Worm (Caenorhabditis elegans) whole organism, L1 larva: ENCODE results near the gene F18E3.12.
"Not testable (repeated sequence)": the region's sequence is repeated elsewhere in the genome, so short reads cannot be mapped to it uniquely, and the experiment has no call there.

Source experiments
- F16B12.6 ChIP-seq: fragments of 150-350 bp; optimal IDR thresholded peaks from 2 replicates; lab custom pipeline; 2014; ENCODE audit warnings: missing biosample characterization, missing genetic modification characterization
- Y116A8C.19 ChIP-seq: sonication (generic microtip); optimal IDR thresholded peaks from 2 replicates; lab custom pipeline; 2016; ENCODE audit warnings: missing compliant biosample characterization, missing genetic modification characterization, borderline replicate concordance
- blmp-1 ChIP-seq: fragments of 150-350 bp; optimal IDR thresholded peaks from 2 replicates; lab custom pipeline; 2014; ENCODE audit warnings: missing biosample characterization, missing genetic modification characterization
- ceh-63 ChIP-seq: fragments of 200-800 bp; sonication (Bioruptor generic); optimal IDR thresholded peaks from 2 replicates; lab custom pipeline; 2018; ENCODE audit warnings: mild to moderate bottlenecking, missing genetic modification characterization, missing compliant biosample characterization
- ceh-82 ChIP-seq, 3 experiments: fragments of 150-350 bp in 1 of 3; sonication (generic microtip) in 2 of 3; optimal IDR thresholded peaks; 2 replicates each; lab custom pipeline; 2014 to 2017; ENCODE audit warnings: missing biosample characterization in 3 of 3, missing genetic modification characterization in 3 of 3
- ceh-90 ChIP-seq: sonication (generic microtip); optimal IDR thresholded peaks from 2 replicates; lab custom pipeline; 2016; ENCODE audit warnings: missing genetic modification characterization, missing compliant biosample characterization
- dpl-1 ChIP-seq, 3 experiments: fragments of 150-350 bp in 2 of 3; sonication (generic microtip) in 1 of 3; optimal IDR thresholded peaks; 2 replicates each; lab custom pipeline; 2014 to 2017; ENCODE audit warnings: missing biosample characterization in 3 of 3, missing genetic modification characterization in 3 of 3, missing genetic modification reagents in 3 of 3
- dsc-1 ChIP-seq: sonication (generic microtip); optimal IDR thresholded peaks from 2 replicates; lab custom pipeline; 2016; ENCODE audit warnings: mild to moderate bottlenecking, missing genetic modification characterization, missing compliant biosample characterization
- efl-1 ChIP-seq, 4 experiments: fragments of 150-350 bp; optimal IDR thresholded peaks in 3 of 4; peaks in 1 of 4; 1 replicate in 1 of 4; 2 replicates in 3 of 4; lab custom pipeline; 2014; ENCODE audit warnings: missing biosample characterization in 2 of 4, missing genetic modification characterization in 2 of 4, missing genetic modification reagents in 2 of 4
- egl-27 ChIP-seq, 2 experiments: fragments of 150-350 bp in 1 of 2; sonication (generic microtip); optimal IDR thresholded peaks; 3 replicates each; lab custom pipeline; 2017 to 2018; ENCODE audit warnings: missing biosample characterization in 2 of 2, missing genetic modification characterization in 2 of 2, missing genetic modification reagents in 2 of 2
- ets-5 ChIP-seq: fragments of 200-800 bp; sonication (Bioruptor generic); IDR thresholded peaks from 2 replicates; pipeline ENCODE4 v1.3.6; 2022; ENCODE audit warnings: missing genetic modification characterization, missing compliant biosample characterization
- fkh-10 ChIP-seq: sonication (generic microtip); optimal IDR thresholded peaks from 2 replicates; lab custom pipeline; 2017; ENCODE audit warnings: missing biosample characterization, missing genetic modification reagents, missing genetic modification characterization
- fkh-4 ChIP-seq: sonication (generic microtip); optimal IDR thresholded peaks from 2 replicates; lab custom pipeline; 2016; ENCODE audit warnings: missing compliant biosample characterization, missing genetic modification characterization, borderline replicate concordance
- fkh-8 ChIP-seq: sonication (generic microtip); optimal IDR thresholded peaks from 2 replicates; lab custom pipeline; 2016; ENCODE audit warnings: mild to moderate bottlenecking, missing genetic modification characterization, missing compliant biosample characterization
- irx-1 ChIP-seq: sonication (generic microtip); optimal IDR thresholded peaks from 2 replicates; lab custom pipeline; 2016; ENCODE audit warnings: missing genetic modification characterization, missing compliant biosample characterization
- jun-1 ChIP-seq: fragments of 150-350 bp; optimal IDR thresholded peaks from 2 replicates; lab custom pipeline; 2014; ENCODE audit warnings: missing biosample characterization, missing genetic modification reagents, missing genetic modification characterization
- lin-14 ChIP-seq: fragments of 200-800 bp; sonication (Bioruptor generic); optimal IDR thresholded peaks from 2 replicates; lab custom pipeline; 2018; ENCODE audit warnings: mild to moderate bottlenecking, missing genetic modification characterization, moderate library complexity, missing compliant biosample characterization
- lin-15B ChIP-seq: fragments of 150-350 bp; sonication (generic microtip); optimal IDR thresholded peaks from 3 replicates; lab custom pipeline; 2014; ENCODE audit warnings: missing biosample characterization, missing genetic modification characterization
- lsy-2 ChIP-seq, 2 experiments: fragments of 150-350 bp; optimal IDR thresholded peaks; 2 replicates each; lab custom pipeline; 2014; ENCODE audit warnings: missing biosample characterization in 2 of 2, missing genetic modification characterization in 2 of 2
- mab-9 ChIP-seq: fragments of 200-800 bp; sonication (Bioruptor generic); IDR thresholded peaks from 2 replicates; pipeline ENCODE4 v1.3.6; 2022; ENCODE audit warnings: missing genetic modification reagents, missing genetic modification characterization, missing compliant biosample characterization
- nhr-19 ChIP-seq: fragments of 200-800 bp; sonication (Bioruptor generic); conservative IDR thresholded peaks from 2 replicates; pipeline ENCODE4 v1.3.6; 2022; ENCODE audit warnings: missing genetic modification characterization, missing compliant biosample characterization
- nhr-237 ChIP-seq: fragments of 150-350 bp; optimal IDR thresholded peaks from 2 replicates; lab custom pipeline; 2014; ENCODE audit warnings: missing biosample characterization, missing genetic modification characterization
- nhr-47 ChIP-seq: sonication (generic microtip); optimal IDR thresholded peaks from 2 replicates; lab custom pipeline; 2016; ENCODE audit warnings: mild to moderate bottlenecking, missing genetic modification characterization, moderate library complexity, missing compliant biosample characterization
- nhr-77 ChIP-seq: fragments of 150-350 bp; optimal IDR thresholded peaks from 2 replicates; lab custom pipeline; 2014; ENCODE audit warnings: missing biosample characterization, missing genetic modification characterization
- pax-3 ChIP-seq: fragments of 200-800 bp; sonication (Bioruptor generic); optimal IDR thresholded peaks from 2 replicates; lab custom pipeline; 2018; ENCODE audit warnings: mild to moderate bottlenecking, missing genetic modification characterization, moderate library complexity, missing compliant biosample characterization
- rnt-1 ChIP-seq: sonication (generic microtip); optimal IDR thresholded peaks from 2 replicates; lab custom pipeline; 2016; ENCODE audit warnings: mild to moderate bottlenecking, missing genetic modification characterization, moderate library complexity, missing compliant biosample characterization
- skn-1 ChIP-seq: fragments of 150-350 bp; optimal IDR thresholded peaks from 2 replicates; lab custom pipeline; 2014; ENCODE audit warnings: missing biosample characterization, missing genetic modification characterization
- unc-86 ChIP-seq: sonication (generic microtip); optimal IDR thresholded peaks from 2 replicates; lab custom pipeline; 2016; ENCODE audit warnings: missing genetic modification characterization, missing compliant biosample characterization
- unc-98 ChIP-seq: fragments of 200-800 bp; sonication (Bioruptor generic); IDR thresholded peaks from 2 replicates; pipeline ENCODE4 v1.3.6; 2022; ENCODE audit warnings: missing genetic modification characterization, missing compliant biosample characterization
- ztf-4 ChIP-seq: fragments of 150-350 bp; optimal IDR thresholded peaks from 2 replicates; lab custom pipeline; 2014; ENCODE audit warnings: missing biosample characterization, missing genetic modification characterization

The F18E3.12 gene

DNA sequence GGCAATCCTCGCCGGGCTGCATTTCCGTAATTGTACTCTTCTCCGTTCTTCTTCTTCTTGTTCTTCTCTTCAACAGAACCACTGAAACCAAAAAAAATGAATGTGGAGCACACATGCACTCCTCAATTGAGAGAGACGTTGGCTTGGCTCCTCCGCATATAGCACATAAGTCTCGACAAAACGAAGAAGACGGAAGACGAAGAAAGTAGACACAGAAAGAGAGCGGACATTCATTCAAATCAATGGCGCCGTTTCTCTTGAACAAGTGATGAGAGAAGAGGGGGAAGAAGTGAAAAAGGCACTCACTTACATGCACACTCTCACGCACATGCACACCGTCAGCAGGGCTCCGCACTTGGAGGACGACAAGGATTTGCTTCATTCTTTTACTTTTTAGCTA is 22.8 kb downstream of the F18E3.12 start, which contains the start of gene F25E5.9:
F25E5.9 (minus strand) TSS at position 382 of the 400 bp plus-strand sequence.
- TF ChIP-seq skn-1 (tag; lab: Kevin White, UChicago) = no peak
- no peak for TF ChIP-seq unc-98 (GFP tag; lab: Robert Waterston, UW)
- TF ChIP-seq egl-27 (tag; optimal IDR thresholded peaks at IDR 0.05; lab: Kevin White, UChicago) = no peak
- no peak for TF ChIP-seq nhr-47
- TF ChIP-seq fkh-4 = no peak
- no peak; the same call in 1 of the 2 replicates for TF ChIP-seq nhr-19
- peak in 1 of 3 experiments; percentile 11 for TF ChIP-seq dpl-1 (GFP tag; optimal IDR thresholded peaks at IDR 0.05; lab: Kevin White, UChicago)
- peak in 1 of 2 experiments; percentile 11 for TF ChIP-seq efl-1 (optimal IDR thresholded peaks at IDR 0.05; lab: Kevin White, UChicago)
- no peak for TF ChIP-seq efl-1 (GFP tag; optimal IDR thresholded peaks at IDR 0.05 in 1 of 2; lab: Kevin White, UChicago)
- peak; percentile 86 for TF ChIP-seq lin-14
- peak; percentile 38 for TF ChIP-seq fkh-10 (GFP tag; lab: Kevin White, UChicago)
- peak; percentile 5 for TF ChIP-seq unc-86
- TF ChIP-seq jun-1 (tag; lab: Kevin White, UChicago) = no peak
- TF ChIP-seq pax-3 (tag; lab: Kevin White, UChicago) = no peak
- no peak for TF ChIP-seq rnt-1
- peak; percentile 29 for TF ChIP-seq fkh-8 (tag; lab: Kevin White, UChicago)
- no peak for TF ChIP-seq nhr-77 (tag; lab: Kevin White, UChicago)
- peak in 1 of 3 experiments; percentile 25 for TF ChIP-seq ceh-82 (tag; optimal IDR thresholded peaks at IDR 0.05; lab: Kevin White, UChicago)
- TF ChIP-seq Y116A8C.19 = no peak
- TF ChIP-seq nhr-237 = no peak
- peak; percentile 2 for TF ChIP-seq dsc-1 (tag; lab: Kevin White, UChicago)
- TF ChIP-seq irx-1 (tag; lab: Kevin White, UChicago) = no peak
- no peak for TF ChIP-seq ztf-4
- peak in 1 of 2 experiments; percentile 27 for TF ChIP-seq lsy-2 (tag; optimal IDR thresholded peaks at IDR 0.05; lab: Kevin White, UChicago)

DNA sequence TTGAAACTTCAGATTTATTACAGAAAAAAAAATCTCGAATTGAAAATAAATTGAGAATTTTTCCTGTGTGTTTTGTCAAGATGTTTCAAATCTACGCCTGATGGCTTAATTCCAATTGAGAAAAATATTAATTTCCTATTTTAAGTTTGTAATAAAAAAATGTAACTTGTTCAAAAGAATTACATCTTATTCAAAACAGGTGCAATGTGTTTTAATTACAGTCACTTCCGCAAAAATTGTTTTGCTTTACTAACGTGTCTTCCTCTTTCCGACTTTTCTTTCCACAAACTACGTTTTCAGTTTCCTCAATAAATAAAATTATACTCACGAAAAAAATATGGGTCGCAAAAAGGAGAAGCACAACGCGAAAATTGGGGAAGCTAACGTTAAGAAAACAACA is 23.2 kb downstream of the F18E3.12 start, which contains the start of gene F25E5.16:
F25E5.16 (plus strand) TSS at position 301 of the 400 bp plus-strand sequence.
- TF ChIP-seq efl-1 (optimal IDR thresholded peaks at IDR 0.05; lab: Kevin White, UChicago) (no peak), efl-1 (GFP tag; optimal IDR thresholded peaks at IDR 0.05 in 1 of 2; lab: Kevin White, UChicago) (peak in 1 of 2 experiments; percentile 58), blmp-1 (tag; lab: Kevin White, UChicago) (no peak)

DNA sequence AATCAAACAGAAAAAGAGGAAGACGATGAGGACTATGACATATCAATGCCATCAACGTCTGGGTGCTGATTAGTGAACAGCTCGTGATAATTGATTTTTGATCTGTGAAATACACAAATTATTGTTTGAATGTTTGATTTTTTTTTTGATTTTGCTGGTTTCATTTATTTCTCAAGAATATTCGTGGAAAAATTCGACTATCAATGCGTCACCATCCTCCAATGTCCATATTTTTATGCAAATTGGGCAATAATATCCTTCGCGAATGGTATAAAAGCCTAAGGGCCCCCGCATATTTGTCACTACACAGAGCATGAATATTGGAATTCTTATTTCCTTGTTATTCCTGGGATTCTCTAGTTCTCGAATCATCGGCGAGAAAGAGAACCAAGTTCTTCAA is 25.0 kb downstream of the F18E3.12 start, which contains the start of gene try-13:
try-13 (plus strand) TSS at position 301 of the 400 bp plus-strand sequence.
- no peak for TF ChIP-seq efl-1 (optimal IDR thresholded peaks at IDR 0.05; lab: Kevin White, UChicago)
- peak in 1 of 2 experiments; percentile 36 for TF ChIP-seq efl-1 (GFP tag; optimal IDR thresholded peaks at IDR 0.05 in 1 of 2; lab: Kevin White, UChicago)
- no peak for TF ChIP-seq ceh-63 (GFP tag; lab: Kevin White, UChicago)
- TF ChIP-seq, all 84 proteins: peak for 1

DNA sequence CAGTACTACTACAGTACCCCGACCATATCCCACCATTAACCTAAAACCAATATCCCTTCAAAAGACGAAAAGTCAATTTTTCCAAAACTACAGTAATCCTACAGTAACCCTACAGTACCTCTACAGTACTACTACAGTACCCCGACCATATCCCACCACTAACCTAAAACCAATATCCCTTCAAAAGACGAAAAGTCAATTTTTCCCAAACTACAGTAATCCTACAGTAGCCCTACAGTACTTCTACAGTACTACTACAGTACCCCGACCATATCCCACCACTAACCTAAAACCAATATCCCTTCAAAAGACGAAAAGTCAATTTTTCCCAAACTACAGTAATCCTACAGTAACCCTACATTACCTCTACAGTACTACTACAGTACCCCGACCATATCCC is 28.7 kb downstream of the F18E3.12 start:
- 0 out of 2 replicates have a peak, but pooled peaks have one; percentile 52 for TF ChIP-seq ets-5 (GFP tag; lab: Robert Waterston, UW)
- TF ChIP-seq unc-98 (GFP tag; lab: Robert Waterston, UW) = peak; percentile 53; the same call in 1 of the 2 replicates
- TF ChIP-seq mab-9 = peak; percentile 75

DNA sequence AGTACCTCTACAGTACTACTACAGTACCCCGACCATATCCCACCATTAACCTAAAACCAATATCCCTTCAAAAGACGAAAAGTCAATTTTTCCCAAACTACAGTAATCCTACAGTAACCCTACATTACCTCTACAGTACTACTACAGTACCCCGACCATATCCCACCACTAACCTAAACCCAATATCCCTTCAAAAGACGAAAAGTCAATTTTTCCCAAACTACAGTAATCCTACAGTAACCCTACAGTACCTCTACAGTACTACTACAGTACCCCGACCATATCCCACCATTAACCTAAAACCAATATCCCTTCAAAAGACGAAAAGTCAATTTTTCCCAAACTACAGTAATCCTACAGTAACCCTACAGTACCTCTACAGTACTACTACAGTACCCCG is 29.5 kb downstream of the F18E3.12 start, which contains the start of gene nhr-141:
nhr-141 (plus strand) TSS at position 331 of the 400 bp plus-strand sequence.
- TF ChIP-seq lin-15B (tag; lab: Kevin White, UChicago); dpl-1 (GFP tag; optimal IDR thresholded peaks at IDR 0.05; lab: Kevin White, UChicago); F16B12.6 (tag; lab: Kevin White, UChicago): not testable (repeated sequence)

DNA sequence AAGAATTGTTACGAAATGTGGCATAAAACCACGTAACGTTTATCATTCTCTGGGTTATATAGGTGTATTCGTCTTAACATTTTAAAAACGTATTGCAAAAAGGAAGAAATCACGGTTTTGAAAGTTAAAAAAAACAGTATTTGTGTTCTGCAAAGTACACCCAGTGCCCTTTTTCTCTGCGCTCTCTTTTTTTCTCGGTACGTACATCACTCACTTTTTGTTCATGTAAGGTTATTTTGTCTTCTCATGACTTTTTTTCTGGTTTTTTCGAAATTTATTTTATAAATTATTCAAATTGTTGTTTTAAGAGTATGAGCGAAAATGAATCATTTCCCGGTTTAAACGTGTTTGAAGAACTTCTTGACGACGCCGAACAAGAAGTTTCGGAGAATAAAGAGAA is 32.2 kb downstream of the F18E3.12 start, which contains the start of gene F25E5.5:
F25E5.5 (plus strand) TSS at position 301 of the 400 bp plus-strand sequence.
- TF ChIP-seq blmp-1 (tag; lab: Kevin White, UChicago) (peak; percentile 17), ceh-90 (tag; lab: Kevin White, UChicago) (no peak)
- TF ChIP-seq, all 84 proteins: peak for 1
